Worm (Caenorhabditis elegans) whole organism, L4/young adult: ENCODE results near the gene C08E8.5.

Source experiments
- W03F9.2 ChIP-seq: fragments of 150-350 bp; optimal IDR thresholded peaks from 2 replicates; lab custom pipeline; 2014; ENCODE audit warnings: missing biosample characterization, missing genetic modification characterization
- dao-5 ChIP-seq: sonication (generic microtip); optimal IDR thresholded peaks from 2 replicates; lab custom pipeline; 2016; ENCODE audit warnings: missing genotype, missing genetic modification characterization, moderate library complexity, missing compliant biosample characterization
- him-1 ChIP-seq: sonication (generic microtip); optimal IDR thresholded peaks from 2 replicates; lab custom pipeline; 2016; ENCODE audit warnings: missing genotype, missing genetic modification reagents, missing genetic modification characterization, missing compliant biosample characterization

DNA sequence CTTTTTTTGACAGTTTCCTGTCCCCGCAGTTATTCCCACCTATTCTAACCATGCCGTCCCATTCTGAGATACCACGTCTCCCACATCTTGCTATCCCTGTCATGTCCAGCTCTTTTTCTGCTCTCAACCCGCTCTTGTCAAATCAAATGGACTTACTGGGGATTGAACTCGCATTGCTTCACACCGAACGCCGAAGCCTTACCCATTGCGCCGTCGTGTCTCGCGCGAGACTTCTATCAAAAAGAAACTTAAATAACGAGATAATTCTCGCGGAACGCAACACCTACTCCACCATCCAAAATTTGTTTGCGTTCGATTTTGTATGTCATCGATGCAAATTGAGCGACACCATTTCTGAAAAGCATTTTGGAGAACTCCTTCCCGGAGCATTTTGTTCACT is 15.6 kb downstream of the C08E8.5 start:
- no peak for TF ChIP-seq W03F9.2 (tag; lab: Kevin White, UChicago)
- no peak for TF ChIP-seq him-1 (tag; lab: Kevin White, UChicago)
- no peak for TF ChIP-seq dao-5
